Fruit fly (Drosophila melanogaster): ENCODE measurements around the gene CG7110.

CG7110 gene

dm6 chr2L:13394903-13395302, 3.9 kb upstream of the CG7110 start, which contains the start of gene RpL24 (continued):
- no peak for TF ChIP-seq CG14860 (GFP tag; IDR thresholded peaks at IDR 0.05; ENCODE audit: partially characterized antibody)
- TF ChIP-seq Fer1 (GFP tag; optimal IDR thresholded peaks at IDR 0.05), result peak; percentile 97
- TF ChIP-seq B-H2 (GFP tag; optimal IDR thresholded peaks at IDR 0.05), result peak; percentile 97
- no peak for TF ChIP-seq hbn (GFP tag; IDR thresholded peaks at IDR 0.05; ENCODE audit: partially characterized antibody)
- peak; percentile 87 for TF ChIP-seq H15 (GFP tag; IDR thresholded peaks at IDR 0.05)
- no peak for TF ChIP-seq cg (GFP tag; optimal IDR thresholded peaks at IDR 0.05)
- TF ChIP-seq CG10267 (tag; optimal IDR thresholded peaks at IDR 0.05), result peak; percentile 84
- TF ChIP-seq Dfd (GFP tag; optimal IDR thresholded peaks at IDR 0.05), result no peak
- TF ChIP-seq CG7556 (GFP tag; optimal IDR thresholded peaks at IDR 0.05), result peak; percentile 71
- TF ChIP-seq wdn (GFP tag; IDR thresholded peaks at IDR 0.05), result peak; percentile 83
- TF ChIP-seq CG13296 (GFP tag; optimal IDR thresholded peaks at IDR 0.05), result peak; percentile 95
- peak; percentile 80 to 87 for TF ChIP-seq Pdp1 (GFP tag; optimal IDR thresholded peaks at IDR 0.05)
- no peak for TF ChIP-seq pita (GFP tag; optimal IDR thresholded peaks at IDR 0.05)
- peak; percentile 92 for TF ChIP-seq CG2875 (GFP tag; optimal IDR thresholded peaks at IDR 0.05)
- peak; percentile 83 for TF ChIP-seq Kr (GFP tag; optimal IDR thresholded peaks at IDR 0.05)
- no peak for TF ChIP-seq peb (GFP tag; IDR thresholded peaks at IDR 0.05)
- peak; percentile 54 for TF ChIP-seq Dp (GFP tag; optimal IDR thresholded peaks at IDR 0.05)
- peak; percentile 45; the same call in 1 of the 2 replicates for TF ChIP-seq CG42726 (GFP tag; IDR thresholded peaks at IDR 0.05; ENCODE audit: partially characterized antibody)
- TF ChIP-seq GATAe (GFP tag; conservative IDR thresholded peaks at IDR 0.05), result peak; percentile 60; the same call in 1 of the 2 replicates
- TF ChIP-seq CG6765 (GFP tag; optimal IDR thresholded peaks at IDR 0.05), result peak; percentile 99
- peak; percentile 80 for TF ChIP-seq dmrt99B (tag; optimal IDR thresholded peaks at IDR 0.05)
- TF ChIP-seq CG33557 (GFP tag; optimal IDR thresholded peaks at IDR 0.05), result peak; percentile 83
- peak; percentile 73 for TF ChIP-seq fu2 (GFP tag; optimal IDR thresholded peaks at IDR 0.05)
- peak; percentile 88 for TF ChIP-seq pzg (GFP tag; optimal IDR thresholded peaks at IDR 0.05)
- peak; percentile 37; the same call in 1 of the 3 replicates for TF ChIP-seq CG7357 (GFP tag; IDR thresholded peaks at IDR 0.05)
- peak; percentile 97 for TF ChIP-seq MTF-1 (GFP tag; optimal IDR thresholded peaks at IDR 0.05; ENCODE audit: borderline replicate concordance)
- peak; percentile 88 for TF ChIP-seq ranshi (GFP tag; IDR thresholded peaks at IDR 0.05)
- peak; percentile 54 for TF ChIP-seq Myb (GFP tag; optimal IDR thresholded peaks at IDR 0.05)
- no peak for TF ChIP-seq usp (GFP tag; optimal IDR thresholded peaks at IDR 0.05)
- TF ChIP-seq CG15514 (GFP tag; optimal IDR thresholded peaks at IDR 0.05), result peak; percentile 94
- TF ChIP-seq CG1832 (GFP tag; optimal IDR thresholded peaks at IDR 0.05), result no peak
- no peak for TF ChIP-seq Abd-B (GFP tag; optimal IDR thresholded peaks at IDR 0.05)
- peak; percentile 91 for TF ChIP-seq PHDP (tag; optimal IDR thresholded peaks at IDR 0.05)
- peak; percentile 63 for TF ChIP-seq jumu (GFP tag; optimal IDR thresholded peaks at IDR 0.05)
- TF ChIP-seq bcd (GFP tag; optimal IDR thresholded peaks at IDR 0.05), result peak; percentile 95
- no peak for TF ChIP-seq abd-A (tag; optimal IDR thresholded peaks at IDR 0.05)
- peak; percentile 92 for TF ChIP-seq sob (GFP tag; IDR thresholded peaks at IDR 0.05)
- TF ChIP-seq CG18011 (GFP tag; optimal IDR thresholded peaks at IDR 0.05), result peak; percentile 83
- TF ChIP-seq schlank (tag; optimal IDR thresholded peaks at IDR 0.05), result peak; percentile 94
- no peak for TF ChIP-seq Doc2 (GFP tag; IDR thresholded peaks at IDR 0.05)
- TF ChIP-seq Ptx1 (GFP tag; IDR thresholded peaks at IDR 0.05), result peak; percentile 78
- TF ChIP-seq yki (optimal IDR thresholded peaks at IDR 0.05), result no peak
- TF ChIP-seq unpg (GFP tag; optimal IDR thresholded peaks at IDR 0.05), result peak; percentile 90
- TF ChIP-seq CG13287 (GFP tag; IDR thresholded peaks at IDR 0.05; ENCODE audit: partially characterized antibody), result peak; percentile 26; the same call in 1 of the 2 replicates
- TF ChIP-seq CG14441 (GFP tag; IDR thresholded peaks at IDR 0.05), result peak; percentile 69; the same call in 1 of the 2 replicates
- TF ChIP-seq Hmr (GFP tag; optimal IDR thresholded peaks at IDR 0.05), result peak; percentile 97
- TF ChIP-seq CG13123 (GFP tag; optimal IDR thresholded peaks at IDR 0.05), result peak; percentile 83
- peak; percentile 87 for TF ChIP-seq Six4 (GFP tag; optimal IDR thresholded peaks at IDR 0.05)
- peak; percentile 94 for TF ChIP-seq CG11456 (GFP tag; IDR thresholded peaks at IDR 0.05)
- peak; percentile 99 for TF ChIP-seq YL-1 (GFP tag; optimal IDR thresholded peaks at IDR 0.05)
